Fruit fly (Drosophila melanogaster) whole organism, adult: ENCODE data around the gene CG13066.

Source experiments
- CG11617 ChIP-seq: fragments of 200-800 bp; sonication (Bioruptor generic); optimal IDR thresholded peaks from 2 replicates; lab custom pipeline; 2017; ENCODE audit warnings: mild to moderate bottlenecking, missing biosample characterization, missing genetic modification reagents, missing genetic modification characterization
- CG12768 ChIP-seq: fragments of 200-800 bp; sonication (Bioruptor generic); optimal IDR thresholded peaks from 2 replicates; lab custom pipeline; 2017; ENCODE audit warnings: missing biosample characterization, missing genetic modification characterization, mild to moderate bottlenecking, moderate library complexity, missing genetic modification reagents
- CG14711 ChIP-seq: fragments of 200-800 bp; sonication (Bioruptor generic); optimal IDR thresholded peaks from 2 replicates; lab custom pipeline; 2018; ENCODE audit warnings: missing biosample characterization, mild to moderate bottlenecking, missing genetic modification characterization, moderate library complexity
- CG1620 ChIP-seq: fragments of 200-800 bp; sonication (Bioruptor generic); optimal IDR thresholded peaks from 2 replicates; lab custom pipeline; 2016; ENCODE audit warnings: missing biosample characterization, missing genetic modification characterization
- CG33017 ChIP-seq: fragments of 200-800 bp; sonication (Bioruptor generic); optimal IDR thresholded peaks from 2 replicates; lab custom pipeline; 2018; ENCODE audit warnings: missing biosample characterization, mild to moderate bottlenecking, missing genetic modification characterization, moderate library complexity
- CG5204 ChIP-seq: fragments of 200-800 bp; sonication (Bioruptor generic); optimal IDR thresholded peaks from 2 replicates; lab custom pipeline; 2016; ENCODE audit warnings: missing biosample characterization, missing genetic modification characterization
- CG7045 ChIP-seq: fragments of 200-800 bp; sonication (Bioruptor generic); optimal IDR thresholded peaks from 2 replicates; lab custom pipeline; 2017; ENCODE audit warnings: missing biosample characterization, mild to moderate bottlenecking, missing genetic modification characterization
- CG7101 ChIP-seq: fragments of 200-800 bp; sonication (Bioruptor generic); optimal IDR thresholded peaks from 2 replicates; lab custom pipeline; 2018; ENCODE audit warnings: missing biosample characterization, mild to moderate bottlenecking, missing genetic modification characterization, moderate library complexity
- Clk ChIP-seq: fragments of 200-800 bp; sonication (Bioruptor generic); optimal IDR thresholded peaks from 2 replicates; lab custom pipeline; 2017; ENCODE audit warnings: missing biosample characterization, missing genetic modification characterization
- Crg-1 ChIP-seq: fragments of 200-800 bp; sonication (Bioruptor generic); optimal IDR thresholded peaks from 2 replicates; lab custom pipeline; 2016; ENCODE audit warnings: missing biosample characterization, missing genetic modification characterization
- Hr96 ChIP-seq: fragments of 200-800 bp; sonication (Bioruptor generic); optimal IDR thresholded peaks from 2 replicates; lab custom pipeline; 2016; ENCODE audit warnings: missing biosample characterization, missing genetic modification characterization
- Mnt ChIP-seq: fragments of 200-800 bp; sonication (Bioruptor generic); optimal IDR thresholded peaks from 2 replicates; lab custom pipeline; 2016; ENCODE audit warnings: missing biosample characterization, mild to moderate bottlenecking, missing genetic modification characterization
- bab1 ChIP-seq: fragments of 200-800 bp; sonication (Bioruptor generic); optimal IDR thresholded peaks from 3 replicates; lab custom pipeline; 2019; ENCODE audit warnings: missing biosample characterization, mild to moderate bottlenecking, missing genetic modification characterization, moderate library complexity
- cic ChIP-seq: fragments of 200-800 bp; sonication (Bioruptor generic); optimal IDR thresholded peaks from 2 replicates; lab custom pipeline; 2017; ENCODE audit warnings: missing biosample characterization, mild to moderate bottlenecking, missing genetic modification characterization, moderate library complexity
- cnc ChIP-seq, 2 experiments: fragments of >200 bp; optimal IDR thresholded peaks; 2 replicates each; lab custom pipeline; 2017
- kay ChIP-seq: fragments of 200-800 bp; sonication (Bioruptor generic); peaks from one replicate; lab custom pipeline; 2016; ENCODE audit warnings: missing biosample characterization, missing genetic modification characterization, borderline replicate concordance
- ovo ChIP-seq: fragments of 200-800 bp; sonication (Bioruptor generic); optimal IDR thresholded peaks from 2 replicates; lab custom pipeline; 2016; ENCODE audit warnings: missing biosample characterization, missing genetic modification characterization
- pad ChIP-seq: fragments of 200-800 bp; sonication (Bioruptor generic); optimal IDR thresholded peaks from 3 replicates; lab custom pipeline; 2017; ENCODE audit warnings: missing biosample characterization, missing genetic modification characterization, mild to moderate bottlenecking, moderate library complexity, missing genetic modification reagents
- tj ChIP-seq: fragments of 200-800 bp; sonication (Bioruptor generic); optimal IDR thresholded peaks from 3 replicates; lab custom pipeline; 2017; ENCODE audit warnings: missing biosample characterization, mild to moderate bottlenecking, missing genetic modification characterization, moderate library complexity
- toe ChIP-seq: fragments of 200-800 bp; sonication (Bioruptor generic); optimal IDR thresholded peaks from 2 replicates; lab custom pipeline; 2016; ENCODE audit warnings: missing biosample characterization, missing genetic modification characterization

CG13066 gene

DNA sequence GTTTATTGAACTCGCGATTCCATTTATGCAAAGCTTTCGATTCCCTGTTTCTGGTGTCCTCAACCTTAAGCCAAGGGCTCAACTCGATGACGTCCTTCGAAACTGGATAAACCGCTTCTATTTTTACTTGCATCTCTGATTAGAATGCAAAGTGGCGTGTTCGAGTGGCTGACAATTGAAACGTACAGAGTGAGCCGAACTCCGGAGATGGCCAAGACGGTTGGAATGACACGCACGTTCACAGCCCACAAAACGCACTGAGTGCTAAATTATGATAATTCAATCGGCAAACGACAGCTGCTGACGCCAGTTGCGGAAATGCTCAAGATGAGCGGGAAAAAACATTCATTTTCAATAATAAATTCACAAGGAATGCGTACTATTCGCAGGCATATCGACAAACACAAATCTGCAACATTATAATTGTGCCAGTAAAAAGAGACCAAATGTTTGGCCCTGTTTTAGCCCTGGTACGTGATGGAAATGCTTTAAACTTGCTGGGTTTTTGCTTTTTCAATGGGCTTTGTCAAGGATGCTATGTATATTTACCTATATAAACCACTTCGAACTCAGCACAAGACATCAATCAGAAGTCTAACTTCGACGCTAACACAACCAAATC, at the start of gene CG13066:
TSS of gene CG13066 (plus strand) at position 572 of the 622 bp plus-strand sequence.
- no peak for TF ChIP-seq CG7101
- TF ChIP-seq CG12768 (GFP tag; lab: Kevin White, UChicago), result no peak
- no peak for TF ChIP-seq Mnt
- TF ChIP-seq ovo (GFP tag; lab: Kevin White, UChicago), result no peak
- TF ChIP-seq CG5204, result no peak
- TF ChIP-seq Crg-1, result no peak
- no peak for TF ChIP-seq CG14711
- TF ChIP-seq cnc (optimal IDR thresholded peaks at IDR 0.05; lab: Kevin White, UChicago), result no peak
- no peak for TF ChIP-seq pad
- TF ChIP-seq tj (GFP tag; lab: Kevin White, UChicago), result no peak
- TF ChIP-seq CG1620 (GFP tag; lab: Kevin White, UChicago), result no peak
- TF ChIP-seq CG33017 (tag; lab: Kevin White, UChicago), result no peak
- TF ChIP-seq kay (GFP tag; lab: Kevin White, UChicago), result no peak
- no peak for TF ChIP-seq toe
- no peak for TF ChIP-seq CG7045 (GFP tag; lab: Kevin White, UChicago)
- TF ChIP-seq cic (GFP tag; lab: Kevin White, UChicago), result no peak
- TF ChIP-seq CG11617, result no peak

DNA sequence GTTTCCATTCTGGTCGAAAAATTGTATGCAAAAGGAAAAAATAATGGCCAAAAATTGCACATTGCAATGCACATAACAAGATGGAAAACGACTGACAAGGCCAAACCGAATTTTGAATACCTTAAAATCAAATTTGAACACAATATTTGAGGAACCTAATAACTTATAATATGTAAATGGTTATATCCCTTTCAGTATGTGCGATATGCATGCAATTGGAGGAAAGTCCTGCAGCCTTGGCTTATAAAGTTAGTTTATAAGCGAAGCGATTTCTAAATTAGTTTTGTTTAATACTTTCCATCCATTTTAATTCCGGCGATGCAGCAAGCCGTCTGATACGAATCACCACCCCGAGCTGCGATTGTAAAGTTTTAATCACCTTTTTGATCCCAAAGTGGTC, 47.5 kb upstream of the CG13066 start:
- no peak for TF ChIP-seq Crg-1
- TF ChIP-seq CG1620 (GFP tag; lab: Kevin White, UChicago), result no peak
- no peak for TF ChIP-seq CG5204
- no peak for TF ChIP-seq Hr96 (GFP tag; lab: Kevin White, UChicago)
- no peak for TF ChIP-seq CG12768 (GFP tag; lab: Kevin White, UChicago)
- TF ChIP-seq CG33017 (tag; lab: Kevin White, UChicago), result no peak
- no peak for TF ChIP-seq cic (GFP tag; lab: Kevin White, UChicago)
- no peak for TF ChIP-seq Clk (GFP tag; lab: Kevin White, UChicago)
- no peak for TF ChIP-seq cnc (optimal IDR thresholded peaks at IDR 0.05; lab: Kevin White, UChicago)

DNA sequence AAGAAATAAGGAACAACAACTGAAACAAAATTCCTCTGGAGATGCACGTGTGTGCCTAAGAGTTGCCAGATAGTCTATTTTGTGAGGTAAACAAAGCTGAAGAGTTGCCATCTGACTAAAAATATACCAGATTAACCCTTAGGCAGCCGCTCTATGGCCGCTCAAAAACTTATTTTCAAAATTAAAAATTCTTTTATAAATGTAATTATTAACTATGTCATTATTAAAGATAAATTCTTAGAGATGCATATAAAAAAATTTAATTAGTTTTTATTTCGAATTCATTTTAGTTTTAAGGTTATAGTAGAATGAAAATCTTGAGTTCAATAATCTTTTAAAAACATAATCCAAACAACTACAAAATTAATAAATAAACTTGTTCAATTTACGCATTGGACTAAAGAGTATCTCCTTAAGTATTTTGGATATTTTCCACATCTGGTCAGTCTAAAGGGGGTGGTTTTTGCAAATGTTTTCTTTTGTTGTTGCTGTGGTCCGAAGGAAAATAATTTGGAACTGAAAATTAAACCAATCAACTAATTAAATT, 44.0 kb upstream of the CG13066 start, which contains the start of gene Tmx3:
TSS of gene Tmx3 (plus strand) at position 442 of the 547 bp plus-strand sequence.
- TF ChIP-seq Clk (GFP tag; lab: Kevin White, UChicago) (peak; percentile 36), CG14711 (peak; percentile 89), toe (peak; percentile 70), ovo (GFP tag; lab: Kevin White, UChicago) (peak; percentile 52), CG12768 (GFP tag; lab: Kevin White, UChicago) (peak; percentile 76), Hr96 (GFP tag; lab: Kevin White, UChicago) (no peak), CG7101 (peak; percentile 93), Mnt (peak; percentile 98), kay (GFP tag; lab: Kevin White, UChicago) (peak; percentile 13), pad (peak; percentile 58), CG7045 (GFP tag; lab: Kevin White, UChicago) (peak; percentile 86), CG5204 (peak; percentile 62), CG1620 (GFP tag; lab: Kevin White, UChicago) (peak; percentile 69), CG33017 (tag; lab: Kevin White, UChicago) (peak; percentile 92), tj (GFP tag; lab: Kevin White, UChicago) (peak; percentile 54), Crg-1 (peak; percentile 85), CG11617 (peak; percentile 81), bab1 (GFP tag; lab: Kevin White, UChicago) (peak; percentile 75), cic (GFP tag; lab: Kevin White, UChicago) (peak; percentile 43), cnc (optimal IDR thresholded peaks at IDR 0.05; lab: Kevin White, UChicago) (no peak)

DNA sequence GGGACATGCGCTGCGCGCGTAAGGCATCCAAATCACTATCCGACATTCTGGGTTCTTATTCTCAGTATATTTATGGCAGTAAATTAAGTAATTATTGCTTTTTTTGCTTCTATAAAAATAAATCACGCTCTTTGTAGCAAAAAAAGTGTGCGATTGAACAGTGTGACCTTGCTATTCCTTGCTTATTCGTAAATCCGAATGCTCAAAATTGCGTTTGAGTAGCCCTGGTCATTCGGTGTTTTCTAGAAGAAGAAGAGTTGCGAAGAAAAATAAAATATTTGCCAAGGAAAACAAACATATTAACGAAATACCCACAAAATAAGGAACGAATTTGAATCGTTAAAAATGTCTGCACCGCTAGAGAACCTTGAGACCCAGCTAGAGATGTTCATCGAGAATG, 40.9 kb upstream of the CG13066 start, which contains the start of the genes PDCD-5 and MED10:
TSS of gene PDCD-5 (minus strand) at position 182 of the 400 bp plus-strand sequence.
TSS of gene MED10 (plus strand) at position 228 of the 400 bp plus-strand sequence.
- no peak for TF ChIP-seq Hr96 (GFP tag; lab: Kevin White, UChicago)
- TF ChIP-seq CG14711, result peak; percentile 40
- no peak for TF ChIP-seq Crg-1
- peak; percentile 19 for TF ChIP-seq CG1620 (GFP tag; lab: Kevin White, UChicago)
- peak; percentile 28 for TF ChIP-seq cic (GFP tag; lab: Kevin White, UChicago)
- TF ChIP-seq cnc (optimal IDR thresholded peaks at IDR 0.05; lab: Kevin White, UChicago), result no peak
- no peak for TF ChIP-seq CG33017 (tag; lab: Kevin White, UChicago)
- TF ChIP-seq toe, result no peak
- no peak for TF ChIP-seq kay (GFP tag; lab: Kevin White, UChicago)
- TF ChIP-seq bab1 (GFP tag; lab: Kevin White, UChicago), result peak; percentile 70
- TF ChIP-seq CG12768 (GFP tag; lab: Kevin White, UChicago), result no peak
- TF ChIP-seq ovo (GFP tag; lab: Kevin White, UChicago), result no peak
- peak; percentile 11 for TF ChIP-seq CG7101
- no peak for TF ChIP-seq CG11617
- peak; percentile 54 for TF ChIP-seq Mnt
- no peak for TF ChIP-seq Clk (GFP tag; lab: Kevin White, UChicago)

DNA sequence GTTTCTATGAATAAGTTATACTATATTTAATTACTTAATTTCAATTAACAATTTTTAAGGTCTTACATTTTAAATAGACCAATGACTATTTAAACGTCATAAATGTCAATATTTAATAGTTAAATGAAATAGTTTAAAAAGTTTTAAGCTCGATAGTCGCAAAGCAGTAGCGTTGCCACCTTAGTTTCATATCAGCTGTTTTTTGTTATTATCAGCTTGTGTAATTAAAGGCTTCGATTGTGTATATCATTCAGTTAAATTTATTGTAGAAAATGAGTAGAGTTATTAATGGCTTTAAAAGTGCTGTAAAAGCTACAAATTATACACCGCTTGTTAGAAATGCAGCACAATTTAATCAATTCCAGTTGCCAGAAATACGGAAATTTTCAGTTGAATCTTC, 39.8 kb upstream of the CG13066 start, which contains the start of gene Hsc20:
TSS of gene Hsc20 (plus strand) at position 204 of the 400 bp plus-strand sequence.
- TF ChIP-seq kay (GFP tag; lab: Kevin White, UChicago) (peak; percentile 9), bab1 (GFP tag; lab: Kevin White, UChicago) (peak; percentile 10), cnc (optimal IDR thresholded peaks at IDR 0.05; lab: Kevin White, UChicago) (no peak)
